Worm (Caenorhabditis elegans) whole organism, L4/young adult: ENCODE measurements around the gene srw-113.

Experiments used
- W03F9.2 ChIP-seq: fragments of 150-350 bp; optimal IDR thresholded peaks from 2 replicates; lab custom pipeline; 2014; ENCODE audit warnings: missing biosample characterization, missing genetic modification characterization
- dao-5 ChIP-seq: sonication (generic microtip); optimal IDR thresholded peaks from 2 replicates; lab custom pipeline; 2016; ENCODE audit warnings: missing genotype, missing genetic modification characterization, moderate library complexity, missing compliant biosample characterization
- him-1 ChIP-seq: sonication (generic microtip); optimal IDR thresholded peaks from 2 replicates; lab custom pipeline; 2016; ENCODE audit warnings: missing genotype, missing genetic modification reagents, missing genetic modification characterization, missing compliant biosample characterization

ce11 chrV:15310780-15311179 lies 22.2 kb upstream of the srw-113 start, which contains the start of gene irld-62:
- TF ChIP-seq him-1 (tag; lab: Kevin White, UChicago) = no peak
- TF ChIP-seq W03F9.2 = no peak
- TF ChIP-seq dao-5 = no peak
